Worm (Caenorhabditis elegans): ENCODE measurements around the gene nfyc-1.

ce11 chrII:23739-24138 is 20.0 kb upstream of the nfyc-1 start:
- no peak for TF ChIP-seq nhr-232 (tag; optimal IDR thresholded peaks at IDR 0.05)
- no peak for TF ChIP-seq nhr-11 (tag; optimal IDR thresholded peaks at IDR 0.05)
- no peak for TF ChIP-seq ceh-45 (GFP tag; IDR thresholded peaks at IDR 0.05)
- no peak for TF ChIP-seq unc-55 (GFP tag; optimal IDR thresholded peaks at IDR 0.05)
- TF ChIP-seq hlh-13 (GFP tag; optimal IDR thresholded peaks at IDR 0.05): no peak
- no peak for TF ChIP-seq sox-4 (tag; optimal IDR thresholded peaks at IDR 0.05)
- no peak for TF ChIP-seq pha-4 (tag; optimal IDR thresholded peaks at IDR 0.05)
- TF ChIP-seq T23F11.4 (GFP tag; optimal IDR thresholded peaks at IDR 0.05): no peak
- no peak for TF ChIP-seq F13H6.1 (tag; optimal IDR thresholded peaks at IDR 0.05)
- no peak for TF ChIP-seq elt-4 (tag; optimal IDR thresholded peaks at IDR 0.05)
- no peak for TF ChIP-seq unc-86 (tag; optimal IDR thresholded peaks at IDR 0.05)
- TF ChIP-seq lin-11 (tag; optimal IDR thresholded peaks at IDR 0.05): no peak
